Worm (Caenorhabditis elegans): ENCODE measurements around the gene nlp-29.

DNA sequence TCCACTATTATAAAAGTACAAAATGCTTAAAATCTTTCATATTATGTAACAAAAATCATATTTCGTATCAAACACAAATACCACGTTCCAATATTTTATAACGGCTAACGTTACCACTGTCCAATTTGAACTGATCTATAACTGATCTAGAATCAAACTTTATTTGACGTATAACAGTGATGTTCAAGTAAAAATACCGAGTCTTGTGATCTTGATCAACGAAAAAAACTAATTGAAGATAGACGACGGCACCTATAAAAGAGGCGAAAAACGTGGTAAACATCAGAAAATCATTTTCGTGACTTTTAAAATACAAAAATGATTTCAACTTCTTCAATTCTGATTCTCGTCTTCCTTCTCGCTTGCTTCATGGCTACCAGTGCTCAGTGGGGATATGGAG, 3.4 kb downstream of the nlp-29 start, which contains the start of gene nlp-28:
- TF ChIP-seq unc-120 (tag; optimal IDR thresholded peaks at IDR 0.05; ENCODE audit: poor library complexity, severe bottlenecking) (no peak), elt-3 (tag; optimal IDR thresholded peaks at IDR 0.05) (no peak), ham-2 (GFP tag; optimal IDR thresholded peaks at IDR 0.05) (no peak), lin-13 (tag; optimal IDR thresholded peaks at IDR 0.05) (no peak), mab-5 (tag; optimal IDR thresholded peaks at IDR 0.05) (no peak), unc-62 (GFP tag; optimal IDR thresholded peaks at IDR 0.05) (no peak), lsy-2 (tag; optimal IDR thresholded peaks at IDR 0.05) (no peak), nhr-28 (tag; optimal IDR thresholded peaks at IDR 0.05) (no peak)

Measured in whole organism, mixed stage, embryonic.